Fruit fly (Drosophila melanogaster) whole organism, embryonic: ENCODE measurements around the gene CG45544.
A peak's percentile ranks its signal among the peaks of the same experiment; 100 is the strongest.

Experiments used
- ATbp ChIP-seq: fragments of 200-800 bp; sonication (Bioruptor generic); optimal IDR thresholded peaks from 2 replicates; lab custom pipeline; 2017; ENCODE audit warnings: missing biosample characterization, mild to moderate bottlenecking, missing genetic modification characterization, missing genetic modification reagents
- Antp ChIP-seq: fragments of 200-800 bp; sonication (Bioruptor generic); optimal IDR thresholded peaks from 3 replicates; lab custom pipeline; 2016; ENCODE audit warnings: missing biosample characterization, missing genetic modification characterization
- BtbVII ChIP-seq: fragments of 200-800 bp; sonication (Bioruptor generic); optimal IDR thresholded peaks from 3 replicates; lab custom pipeline; 2017; ENCODE audit warnings: missing biosample characterization, mild to moderate bottlenecking, missing genetic modification characterization
- CG10431 ChIP-seq: fragments of 200-800 bp; sonication (Bioruptor generic); optimal IDR thresholded peaks from 3 replicates; lab custom pipeline; 2018; ENCODE audit warnings: missing biosample characterization, mild to moderate bottlenecking, missing genetic modification characterization
- CG11085 ChIP-seq: fragments of 200-800 bp; sonication (Bioruptor generic); IDR thresholded peaks from 2 replicates; pipeline ENCODE4 v1.3.6; 2022; ENCODE audit warnings: missing biosample characterization, missing genetic modification characterization
- CG11504 ChIP-seq: fragments of 200-800 bp; sonication (Bioruptor generic); optimal IDR thresholded peaks from 3 replicates; lab custom pipeline; 2019; ENCODE audit warnings: missing biosample characterization, mild to moderate bottlenecking, missing genetic modification characterization, moderate library complexity
- CG12391 ChIP-seq: fragments of 200-800 bp; sonication (Bioruptor generic); optimal IDR thresholded peaks from 3 replicates; lab custom pipeline; 2018; ENCODE audit warnings: missing biosample characterization, mild to moderate bottlenecking, missing genetic modification characterization, moderate library complexity
- CG14014 ChIP-seq: fragments of 200-800 bp; sonication (Bioruptor generic); IDR thresholded peaks from 2 replicates; pipeline ENCODE4 v1.3.6; 2022; ENCODE audit warnings: missing biosample characterization, missing genetic modification characterization
- CG15073 ChIP-seq: fragments of 200-800 bp; sonication (Bioruptor generic); optimal IDR thresholded peaks from 2 replicates; lab custom pipeline; 2016; ENCODE audit warnings: missing biosample characterization, missing genetic modification characterization
- CG16779 ChIP-seq: fragments of 200-800 bp; sonication (Bioruptor generic); IDR thresholded peaks from 2 replicates; pipeline ENCODE4 v1.3.6; 2022; ENCODE audit warnings: missing biosample characterization, missing genetic modification characterization
- CG1832 ChIP-seq: fragments of 200-800 bp; sonication (Bioruptor generic); optimal IDR thresholded peaks from 2 replicates; lab custom pipeline; 2017; ENCODE audit warnings: missing biosample characterization, mild to moderate bottlenecking, missing genetic modification characterization, inconsistent platforms
- CG2199 ChIP-seq: fragments of 200-800 bp; sonication (Bioruptor generic); IDR thresholded peaks from 3 replicates; pipeline ENCODE4 v1.3.6; 2022; ENCODE audit warnings: missing biosample characterization, missing genetic modification characterization
- CG3163 ChIP-seq: fragments of 200-800 bp; sonication (Bioruptor generic); optimal IDR thresholded peaks from 3 replicates; lab custom pipeline; 2016; ENCODE audit warnings: missing biosample characterization, missing genetic modification characterization
- CG6689 ChIP-seq: fragments of 200-800 bp; sonication (Bioruptor generic); IDR thresholded peaks from 2 replicates; pipeline ENCODE4 v1.3.6; 2022; ENCODE audit warnings: missing biosample characterization, missing genetic modification characterization
- CG6791 ChIP-seq: fragments of 200-800 bp; sonication (Bioruptor generic); IDR thresholded peaks from 3 replicates; pipeline ENCODE4 v1.3.6; 2022; ENCODE audit warnings: missing biosample characterization, missing genetic modification characterization; ENCODE audit not compliant: partially characterized antibody
- CG6813 ChIP-seq: fragments of 200-800 bp; sonication (Bioruptor generic); optimal IDR thresholded peaks from 2 replicates; lab custom pipeline; 2017; ENCODE audit warnings: missing biosample characterization, missing genetic modification characterization, mild to moderate bottlenecking, moderate library complexity, missing genetic modification reagents
- CG7745 ChIP-seq: fragments of 200-800 bp; sonication (Bioruptor generic); optimal IDR thresholded peaks from 2 replicates; lab custom pipeline; 2018; ENCODE audit warnings: missing biosample characterization, mild to moderate bottlenecking, missing genetic modification characterization, moderate library complexity
- CG8765 ChIP-seq: fragments of 200-800 bp; sonication (Bioruptor generic); IDR thresholded peaks from 2 replicates; pipeline ENCODE4 v1.3.6; 2022; ENCODE audit warnings: missing biosample characterization, missing genetic modification characterization
- CG8924 ChIP-seq: fragments of 200-800 bp; optimal IDR thresholded peaks from 3 replicates; lab custom pipeline; 2019; ENCODE audit warnings: missing biosample characterization, mild to moderate bottlenecking, missing genetic modification characterization, moderate library complexity
- D19A ChIP-seq: fragments of 200-800 bp; optimal IDR thresholded peaks from 3 replicates; lab custom pipeline; 2019; ENCODE audit warnings: missing biosample characterization, mild to moderate bottlenecking, missing genetic modification characterization, moderate library complexity
- Drgx ChIP-seq: fragments of 200-800 bp; sonication (Bioruptor generic); IDR thresholded peaks from 2 replicates; pipeline ENCODE4 v1.3.6; 2022; ENCODE audit warnings: missing biosample characterization, missing genetic modification characterization
- ERR ChIP-seq: fragments of 200-800 bp; sonication (Bioruptor generic); optimal IDR thresholded peaks from 2 replicates; lab custom pipeline; 2016; ENCODE audit warnings: missing biosample characterization, missing genetic modification characterization
- Oaz ChIP-seq: fragments of 200-800 bp; sonication (Bioruptor generic); IDR thresholded peaks from 2 replicates; pipeline ENCODE4 v1.3.6; 2022; ENCODE audit warnings: missing biosample characterization, missing genetic modification characterization
- Tbp ChIP-seq: fragments of >200 bp; optimal IDR thresholded peaks from 2 replicates; lab custom pipeline; 2018; ENCODE audit warnings: missing biosample characterization, missing genetic modification characterization
- YL-1 ChIP-seq: fragments of 200-800 bp; sonication (Bioruptor generic); optimal IDR thresholded peaks from 3 replicates; lab custom pipeline; 2017; ENCODE audit warnings: missing biosample characterization, mild to moderate bottlenecking, missing genetic modification characterization
- abd-A ChIP-seq: fragments of 200-800 bp; sonication (Bioruptor generic); optimal IDR thresholded peaks from 3 replicates; lab custom pipeline; 2019; ENCODE audit warnings: missing biosample characterization, mild to moderate bottlenecking, missing genetic modification characterization, moderate library complexity
- amos ChIP-seq: fragments of 200-800 bp; sonication (Bioruptor generic); IDR thresholded peaks from 2 replicates; pipeline ENCODE4 v1.3.6; 2022; ENCODE audit warnings: missing biosample characterization, missing genetic modification characterization; ENCODE audit not compliant: partially characterized antibody
- ash1 ChIP-seq: fragments of 200-800 bp; sonication (Bioruptor generic); optimal IDR thresholded peaks from 2 replicates; lab custom pipeline; 2018; ENCODE audit warnings: missing biosample characterization, mild to moderate bottlenecking, missing genetic modification characterization
- ato ChIP-seq: fragments of 200-800 bp; sonication (Bioruptor generic); IDR thresholded peaks from 2 replicates; pipeline ENCODE4 v1.3.6; 2022; ENCODE audit warnings: missing biosample characterization, missing genetic modification characterization; ENCODE audit not compliant: partially characterized antibody
- bsh ChIP-seq, 2 experiments: fragments of 200-800 bp; sonication (Bioruptor generic); optimal IDR thresholded peaks; 2 replicates each; lab custom pipeline; 2017 to 2018; ENCODE audit warnings: mild to moderate bottlenecking in 2 of 2, missing biosample characterization in 2 of 2, missing genetic modification characterization in 2 of 2, moderate library complexity in 1 of 2
- cg ChIP-seq: fragments of 200-800 bp; sonication (Bioruptor generic); optimal IDR thresholded peaks from 3 replicates; lab custom pipeline; 2019; ENCODE audit warnings: missing biosample characterization, mild to moderate bottlenecking, missing genetic modification characterization, moderate library complexity
- dm ChIP-seq: fragments of 200-800 bp; sonication (Bioruptor generic); optimal IDR thresholded peaks from 3 replicates; lab custom pipeline; 2016; ENCODE audit warnings: missing biosample characterization, missing genetic modification characterization
- dysf ChIP-seq: fragments of 200-800 bp; sonication (Bioruptor generic); IDR thresholded peaks from 3 replicates; pipeline ENCODE4 v1.3.6; 2022; ENCODE audit warnings: missing biosample characterization, missing genetic modification characterization
- en ChIP-seq: fragments of 200-800 bp; sonication (Bioruptor generic); optimal IDR thresholded peaks from 2 replicates; lab custom pipeline; 2016; ENCODE audit warnings: missing biosample characterization, missing genetic modification characterization
- ewg ChIP-seq: fragments of 200-800 bp; sonication (Bioruptor generic); optimal IDR thresholded peaks from 3 replicates; lab custom pipeline; 2017; ENCODE audit warnings: mild to moderate bottlenecking, missing biosample characterization, missing genetic modification reagents, missing genetic modification characterization
- gcm ChIP-seq: fragments of 200-800 bp; sonication (Bioruptor generic); optimal IDR thresholded peaks from 2 replicates; lab custom pipeline; 2019; ENCODE audit warnings: missing biosample characterization, mild to moderate bottlenecking, missing genetic modification characterization, moderate library complexity
- gcm2 ChIP-seq: fragments of 200-800 bp; sonication (Bioruptor generic); optimal IDR thresholded peaks from 2 replicates; lab custom pipeline; 2016; ENCODE audit warnings: missing biosample characterization, missing genetic modification characterization
- hth ChIP-seq: fragments of >200 bp; optimal IDR thresholded peaks from 2 replicates; lab custom pipeline; 2017; ENCODE audit warnings: inconsistent platforms
- insv ChIP-seq, 2 experiments: fragments of 200-800 bp; sonication (Bioruptor generic); optimal IDR thresholded peaks; 3 replicates each; lab custom pipeline; 2016 to 2018; ENCODE audit warnings: missing biosample characterization in 2 of 2, missing genetic modification characterization in 2 of 2
- lab ChIP-seq: fragments of 200-800 bp; sonication (Bioruptor generic); optimal IDR thresholded peaks from 3 replicates; lab custom pipeline; 2017; ENCODE audit warnings: missing biosample characterization, missing genetic modification characterization, mild to moderate bottlenecking, moderate library complexity, missing genetic modification reagents
- lmd ChIP-seq: fragments of 200-800 bp; sonication (Bioruptor generic); IDR thresholded peaks from 2 replicates; pipeline ENCODE4 v1.3.6; 2022; ENCODE audit warnings: missing biosample characterization, missing genetic modification characterization
- mirr ChIP-seq: fragments of 200-800 bp; sonication (Bioruptor generic); optimal IDR thresholded peaks from 3 replicates; lab custom pipeline; 2018; ENCODE audit warnings: missing biosample characterization, mild to moderate bottlenecking, missing genetic modification characterization
- run ChIP-seq: fragments of 200-800 bp; sonication (Bioruptor generic); optimal IDR thresholded peaks from 3 replicates; lab custom pipeline; 2018; ENCODE audit warnings: missing biosample characterization, mild to moderate bottlenecking, missing genetic modification characterization
- sens ChIP-seq: fragments of 200-800 bp; sonication (Bioruptor generic); peaks from one replicate; lab custom pipeline; 2016; ENCODE audit warnings: missing biosample characterization, missing genetic modification characterization
- so ChIP-seq: fragments of 200-800 bp; sonication (Bioruptor generic); IDR thresholded peaks from 3 replicates; pipeline ENCODE4 v1.3.6; 2022; ENCODE audit warnings: missing biosample characterization, missing genetic modification characterization
- tin ChIP-seq: fragments of 200-800 bp; sonication (Bioruptor generic); optimal IDR thresholded peaks from 3 replicates; lab custom pipeline; 2016; ENCODE audit warnings: missing biosample characterization, missing genetic modification characterization
- tna ChIP-seq: fragments of 200-800 bp; sonication (Bioruptor generic); IDR thresholded peaks from 2 replicates; pipeline ENCODE4 v1.3.6; 2022; ENCODE audit warnings: missing biosample characterization, missing genetic modification characterization; ENCODE audit not compliant: partially characterized antibody
- z ChIP-seq: fragments of 200-800 bp; sonication (Bioruptor generic); IDR thresholded peaks from 3 replicates; pipeline ENCODE4 v1.3.6; 2022; ENCODE audit warnings: missing biosample characterization, missing genetic modification characterization
- zen ChIP-seq: fragments of 200-800 bp; sonication (Bioruptor generic); optimal IDR thresholded peaks from 3 replicates; lab custom pipeline; 2018; ENCODE audit warnings: missing biosample characterization, mild to moderate bottlenecking, missing genetic modification characterization, moderate library complexity

Gene CG45544

DNA sequence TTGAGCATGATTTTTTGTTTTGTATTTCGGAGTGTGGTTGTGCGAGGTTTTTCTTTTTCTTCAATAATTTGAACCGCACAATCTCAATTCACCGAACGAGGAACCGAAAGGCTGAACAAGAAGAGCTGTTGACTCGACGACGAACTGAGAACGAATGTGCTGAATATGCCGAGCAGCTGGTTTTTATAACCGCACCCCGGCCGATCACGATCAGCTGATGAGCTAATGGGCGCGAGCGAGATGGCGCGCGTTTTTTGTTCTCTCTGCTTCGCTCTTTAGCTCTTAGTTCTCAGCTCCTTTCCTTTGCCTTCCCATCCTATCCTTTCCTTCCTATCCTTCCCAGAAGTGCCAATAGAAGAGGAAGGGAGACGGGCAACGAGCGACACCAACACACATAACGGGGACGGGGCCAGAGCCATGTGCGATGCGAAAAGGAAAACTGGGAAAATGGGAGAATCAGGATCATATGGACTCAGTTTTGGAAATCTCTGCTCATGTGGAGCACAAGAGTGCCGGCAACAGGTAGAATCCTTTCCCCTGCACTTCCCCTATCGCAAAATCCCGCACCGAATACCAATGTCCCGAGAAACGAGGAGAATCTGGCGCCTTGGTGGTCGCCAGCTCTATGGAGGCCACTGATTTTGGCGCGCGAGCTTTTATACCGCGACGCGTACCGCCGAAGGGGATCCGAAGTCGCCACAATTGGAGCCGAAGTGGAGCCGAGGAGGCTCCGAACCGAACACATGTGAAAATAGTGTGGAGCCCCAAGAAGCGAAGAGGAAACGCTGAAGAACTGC, 921 bp upstream of the CG45544 start, which contains the start of gene stg (continued):
- TF ChIP-seq run (tag; lab: Kevin White, UChicago) (no peak), en (GFP tag; lab: Kevin White, UChicago) (no peak), ash1 (GFP tag; lab: Kevin White, UChicago) (no peak), Tbp (peak; percentile 94), CG8765 (0 out of 2 replicates have a peak, but pooled peaks have one; percentile 45), z (GFP tag; lab: Robert Waterston, UW) (no peak), tna (GFP tag; lab: Robert Waterston, UW) (no peak), CG15073 (GFP tag; lab: Kevin White, UChicago) (no peak), CG11504 (tag; lab: Kevin White, UChicago) (peak; percentile 9), zen (tag; lab: Kevin White, UChicago) (peak; percentile 50), ATbp (GFP tag; lab: Kevin White, UChicago) (no peak), CG6791 (GFP tag; lab: Robert Waterston, UW) (peak; percentile 14; the same call in 1 of the 3 replicates), CG10431 (GFP tag; lab: Kevin White, UChicago) (peak; percentile 32), CG14014 (no peak), amos (GFP tag; lab: Robert Waterston, UW) (0 out of 2 replicates have a peak, but pooled peaks have one; percentile 27), CG12391 (peak; percentile 2), cg (GFP tag; lab: Kevin White, UChicago) (peak; percentile 37), CG1832 (GFP tag; lab: Kevin White, UChicago) (peak; percentile 88), insv (GFP tag; optimal IDR thresholded peaks at IDR 0.05; lab: Kevin White, UChicago) (peak in 1 of 2 experiments; percentile 79), CG16779 (GFP tag; lab: Robert Waterston, UW) (no peak), CG7745 (tag; lab: Kevin White, UChicago) (no peak), CG6813 (GFP tag; lab: Kevin White, UChicago) (no peak), abd-A (tag; lab: Kevin White, UChicago) (no peak), D19A (tag; lab: Kevin White, UChicago) (peak; percentile 37), CG8924 (tag; lab: Kevin White, UChicago) (peak; percentile 55), CG3163 (GFP tag; lab: Kevin White, UChicago) (peak; percentile 50), dm (GFP tag; lab: Kevin White, UChicago) (no peak), gcm2 (GFP tag; lab: Kevin White, UChicago) (no peak), ato (GFP tag; lab: Robert Waterston, UW) (no peak), BtbVII (no peak), CG11085 (GFP tag; lab: Robert Waterston, UW) (no peak), ewg (GFP tag; lab: Kevin White, UChicago) (no peak), CG2199 (peak; percentile 87), tin (GFP tag; lab: Kevin White, UChicago) (no peak), ERR (GFP tag; lab: Kevin White, UChicago) (no peak), gcm (GFP tag; lab: Kevin White, UChicago) (peak; percentile 31)

DNA sequence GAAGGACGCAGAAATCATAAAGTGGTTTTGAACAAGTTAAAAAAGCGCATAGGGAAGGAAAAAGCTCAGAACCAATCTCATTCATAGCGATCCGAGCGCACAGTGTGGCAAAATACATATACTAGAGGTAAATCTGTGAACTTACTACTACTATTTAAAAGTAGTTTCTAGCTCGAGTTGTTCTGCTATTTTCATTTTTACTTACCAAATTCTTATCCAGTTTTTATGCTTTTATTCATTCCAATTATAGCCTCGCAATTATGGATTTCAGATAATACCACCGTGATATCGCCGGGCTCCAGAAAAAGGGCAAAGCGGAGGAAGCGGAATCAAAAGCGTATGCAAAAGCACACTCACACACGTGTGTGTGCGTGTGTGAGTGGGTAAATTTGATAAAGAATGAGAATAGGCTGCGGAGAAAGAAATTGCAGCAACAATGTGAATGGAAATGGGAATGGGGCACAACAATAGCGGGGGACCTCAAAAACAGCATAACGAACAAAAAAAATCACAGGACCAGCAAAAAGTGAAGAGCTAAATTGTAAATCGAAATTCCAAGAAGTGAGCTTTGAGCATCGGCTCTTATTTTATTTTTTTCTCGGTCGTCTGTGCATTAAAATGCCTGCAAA, 640 bp downstream of the CG45544 start:
- no peak for TF ChIP-seq dysf (GFP tag; lab: Robert Waterston, UW)
- TF ChIP-seq lmd (GFP tag; lab: Robert Waterston, UW), result no peak
- TF ChIP-seq Oaz (GFP tag; lab: Robert Waterston, UW), result no peak
- peak in 1 of 2 experiments; percentile 61 for TF ChIP-seq bsh (GFP tag; optimal IDR thresholded peaks at IDR 0.05; lab: Kevin White, UChicago)
- no peak for TF ChIP-seq Antp (GFP tag; lab: Kevin White, UChicago)
- TF ChIP-seq hth (lab: Kevin White, UChicago), result no peak
- TF ChIP-seq Drgx, result peak; percentile 56
- no peak for TF ChIP-seq lab (GFP tag; lab: Kevin White, UChicago)
- TF ChIP-seq sens (GFP tag; lab: Kevin White, UChicago), result peak; percentile 61
- TF ChIP-seq CG6689 (GFP tag; lab: Robert Waterston, UW), result peak; percentile 39; the same call in 1 of the 2 replicates
- 0 out of 3 replicates have a peak, but pooled peaks have one; percentile 15 for TF ChIP-seq so (GFP tag; lab: Robert Waterston, UW)
- no peak for TF ChIP-seq YL-1 (GFP tag; lab: Kevin White, UChicago)
- no peak for TF ChIP-seq mirr
